Fruit fly (Drosophila melanogaster): ENCODE measurements around the gene btl.

- TF ChIP-seq CG14655 (GFP tag; optimal IDR thresholded peaks at IDR 0.05), result no peak
- no peak for TF ChIP-seq CG15710 (tag; optimal IDR thresholded peaks at IDR 0.05)
- TF ChIP-seq Pif1B (GFP tag; optimal IDR thresholded peaks at IDR 0.05), result no peak
- TF ChIP-seq CG17806 (tag; optimal IDR thresholded peaks at IDR 0.05), result no peak
- no peak for TF ChIP-seq CG34367 (tag; optimal IDR thresholded peaks at IDR 0.05)
- TF ChIP-seq CG32121 (GFP tag; IDR thresholded peaks at IDR 0.05), result no peak; the same call in 1 of the 2 replicates
- peak; percentile 67 for TF ChIP-seq EcR (GFP tag; optimal IDR thresholded peaks at IDR 0.05)
Measured at dm6 chr3L:14037655-14038644, 37.6 kb upstream of the btl start.

All from whole organism, pupa.